Fruit fly (Drosophila melanogaster) whole organism, embryonic: ENCODE data around the gene Sirt4.

Experiments
- Abd-B ChIP-seq: fragments of 200-800 bp; sonication (Bioruptor generic); optimal IDR thresholded peaks from 2 replicates; lab custom pipeline; 2018; ENCODE audit warnings: missing biosample characterization, mild to moderate bottlenecking, missing genetic modification characterization, moderate library complexity
- CG10321 ChIP-seq: fragments of 200-800 bp; sonication (Bioruptor generic); IDR thresholded peaks from 2 replicates; pipeline ENCODE4 v1.3.6; 2022; ENCODE audit warnings: missing biosample characterization, missing genetic modification characterization
- CG10959 ChIP-seq: fragments of 200-800 bp; sonication (Bioruptor generic); IDR thresholded peaks from 2 replicates; pipeline ENCODE4 v1.3.6; 2022; ENCODE audit warnings: missing biosample characterization, missing genetic modification characterization
- CG11085 ChIP-seq: fragments of 200-800 bp; sonication (Bioruptor generic); IDR thresholded peaks from 2 replicates; pipeline ENCODE4 v1.3.6; 2022; ENCODE audit warnings: missing biosample characterization, missing genetic modification characterization
- CG12155 ChIP-seq: fragments of 200-800 bp; sonication (Bioruptor generic); optimal IDR thresholded peaks from 3 replicates; lab custom pipeline; 2016; ENCODE audit warnings: missing biosample characterization, missing genetic modification characterization
- CG12769 ChIP-seq: fragments of 200-800 bp; sonication (Bioruptor generic); optimal IDR thresholded peaks from 2 replicates; lab custom pipeline; 2019; ENCODE audit warnings: missing biosample characterization, mild to moderate bottlenecking, missing genetic modification characterization, moderate library complexity
- CG12942 ChIP-seq: fragments of 200-800 bp; sonication (Bioruptor generic); optimal IDR thresholded peaks from 3 replicates; lab custom pipeline; 2016; ENCODE audit warnings: missing biosample characterization, missing genetic modification characterization
- CG15011 ChIP-seq: fragments of 200-800 bp; sonication (Bioruptor generic); optimal IDR thresholded peaks from 3 replicates; lab custom pipeline; 2018; ENCODE audit warnings: missing biosample characterization, mild to moderate bottlenecking, missing genetic modification characterization
- CG17612 ChIP-seq: fragments of 200-800 bp; sonication (Bioruptor generic); IDR thresholded peaks from 2 replicates; pipeline ENCODE4 v1.3.6; 2022; ENCODE audit warnings: missing biosample characterization, missing genetic modification characterization
- CG17829 ChIP-seq: fragments of 200-800 bp; optimal IDR thresholded peaks from 2 replicates; lab custom pipeline; 2019; ENCODE audit warnings: missing biosample characterization, mild to moderate bottlenecking, missing genetic modification characterization, moderate library complexity
- CG2875 ChIP-seq: fragments of 200-800 bp; sonication (Bioruptor generic); optimal IDR thresholded peaks from 2 replicates; lab custom pipeline; 2017; ENCODE audit warnings: missing biosample characterization, mild to moderate bottlenecking, missing genetic modification characterization, missing genetic modification reagents
- CG31224 ChIP-seq: fragments of 200-800 bp; sonication (Bioruptor generic); IDR thresholded peaks from 2 replicates; pipeline ENCODE4 v1.3.6; 2022; ENCODE audit warnings: missing biosample characterization, missing genetic modification characterization
- CG31365 ChIP-seq: fragments of 200-800 bp; sonication (Bioruptor generic); optimal IDR thresholded peaks from 2 replicates; lab custom pipeline; 2018; ENCODE audit warnings: missing biosample characterization, mild to moderate bottlenecking, missing genetic modification characterization
- CG3163 ChIP-seq: fragments of 200-800 bp; sonication (Bioruptor generic); optimal IDR thresholded peaks from 3 replicates; lab custom pipeline; 2016; ENCODE audit warnings: missing biosample characterization, missing genetic modification characterization
- CG4282 ChIP-seq: fragments of 200-800 bp; sonication (Bioruptor generic); optimal IDR thresholded peaks from 2 replicates; lab custom pipeline; 2016; ENCODE audit warnings: missing biosample characterization, missing genetic modification characterization
- CG43689 ChIP-seq: fragments of 200-800 bp; sonication (Bioruptor generic); IDR thresholded peaks from 2 replicates; pipeline ENCODE4 v1.3.6; 2022; ENCODE audit warnings: missing biosample characterization, missing genetic modification characterization
- CG5953 ChIP-seq: fragments of 200-800 bp; sonication (Bioruptor generic); IDR thresholded peaks from 2 replicates; pipeline ENCODE4 v1.3.6; 2022; ENCODE audit warnings: missing biosample characterization, missing genetic modification characterization
- CG6175 ChIP-seq: fragments of 200-800 bp; sonication (Bioruptor generic); IDR thresholded peaks from 3 replicates; pipeline ENCODE4 v1.3.6; 2022; ENCODE audit warnings: missing biosample characterization, missing genetic modification characterization
- CG7271 ChIP-seq: fragments of 200-800 bp; sonication (Bioruptor generic); optimal IDR thresholded peaks from 2 replicates; lab custom pipeline; 2018; ENCODE audit warnings: missing biosample characterization, mild to moderate bottlenecking, missing genetic modification characterization, moderate library complexity
- CG7928 ChIP-seq: fragments of 200-800 bp; sonication (Bioruptor generic); optimal IDR thresholded peaks from 2 replicates; lab custom pipeline; 2017; ENCODE audit warnings: missing biosample characterization, mild to moderate bottlenecking, missing genetic modification characterization
- CG7987 ChIP-seq: fragments of 200-800 bp; sonication (Bioruptor generic); optimal IDR thresholded peaks from 2 replicates; lab custom pipeline; 2018; ENCODE audit warnings: missing biosample characterization, mild to moderate bottlenecking, missing genetic modification characterization, moderate library complexity
- CG8924 ChIP-seq: fragments of 200-800 bp; optimal IDR thresholded peaks from 3 replicates; lab custom pipeline; 2019; ENCODE audit warnings: missing biosample characterization, mild to moderate bottlenecking, missing genetic modification characterization, moderate library complexity
- CrebB ChIP-seq: fragments of 200-800 bp; sonication (Bioruptor generic); optimal IDR thresholded peaks from 3 replicates; lab custom pipeline; 2018; ENCODE audit warnings: missing biosample characterization, mild to moderate bottlenecking, missing genetic modification characterization
- Dfd ChIP-seq, 2 experiments: fragments of >200 bp; optimal IDR thresholded peaks; 2 replicates each; lab custom pipeline; 2017; ENCODE audit warnings: missing biosample characterization in 2 of 2, missing genetic modification characterization in 2 of 2
- E2f2 ChIP-seq: fragments of 200-800 bp; sonication (Bioruptor generic); IDR thresholded peaks from 2 replicates; pipeline ENCODE4 v1.3.6; 2022; ENCODE audit warnings: missing biosample characterization, missing genetic modification characterization
- HHEX ChIP-seq: fragments of 200-800 bp; sonication (Bioruptor generic); optimal IDR thresholded peaks from 3 replicates; lab custom pipeline; 2017; ENCODE audit warnings: missing biosample characterization, mild to moderate bottlenecking, missing genetic modification characterization, missing genetic modification reagents
- HLH3B ChIP-seq: fragments of 200-800 bp; sonication (Bioruptor generic); IDR thresholded peaks from 2 replicates; pipeline ENCODE4 v1.3.6; 2022; ENCODE audit warnings: missing biosample characterization, missing genetic modification characterization
- Hmx ChIP-seq: fragments of 200-800 bp; sonication (Bioruptor generic); optimal IDR thresholded peaks from 2 replicates; lab custom pipeline; 2016; ENCODE audit warnings: missing biosample characterization, missing genetic modification characterization
- Max ChIP-seq: fragments of 200-800 bp; sonication (Bioruptor generic); optimal IDR thresholded peaks from 2 replicates; lab custom pipeline; 2016; ENCODE audit warnings: missing biosample characterization, mild to moderate bottlenecking, missing genetic modification characterization
- Mrtf ChIP-seq: fragments of 200-800 bp; sonication (Bioruptor generic); IDR thresholded peaks from 3 replicates; pipeline ENCODE4 v1.3.6; 2022; ENCODE audit warnings: missing biosample characterization, missing genetic modification characterization
- Poxn ChIP-seq: fragments of 200-800 bp; sonication (Bioruptor generic); IDR thresholded peaks from 2 replicates; pipeline ENCODE4 v1.3.6; 2022; ENCODE audit warnings: missing biosample characterization, missing genetic modification characterization
- Xrp1 ChIP-seq: fragments of 200-800 bp; sonication (Bioruptor generic); IDR thresholded peaks from 2 replicates; pipeline ENCODE4 v1.3.6; 2022; ENCODE audit warnings: missing biosample characterization, missing genetic modification characterization
- YL-1 ChIP-seq: fragments of 200-800 bp; sonication (Bioruptor generic); optimal IDR thresholded peaks from 3 replicates; lab custom pipeline; 2017; ENCODE audit warnings: missing biosample characterization, mild to moderate bottlenecking, missing genetic modification characterization
- ab ChIP-seq: fragments of 200-800 bp; sonication (Bioruptor generic); optimal IDR thresholded peaks from 2 replicates; lab custom pipeline; 2016; ENCODE audit warnings: missing biosample characterization, missing genetic modification characterization
- ash1 ChIP-seq: fragments of 200-800 bp; sonication (Bioruptor generic); optimal IDR thresholded peaks from 2 replicates; lab custom pipeline; 2018; ENCODE audit warnings: missing biosample characterization, mild to moderate bottlenecking, missing genetic modification characterization
- ato ChIP-seq: fragments of 200-800 bp; sonication (Bioruptor generic); IDR thresholded peaks from 2 replicates; pipeline ENCODE4 v1.3.6; 2022; ENCODE audit warnings: missing biosample characterization, missing genetic modification characterization; ENCODE audit not compliant: partially characterized antibody
- bigmax ChIP-seq: fragments of 200-800 bp; sonication (Bioruptor generic); optimal IDR thresholded peaks from 2 replicates; lab custom pipeline; 2018; ENCODE audit warnings: missing biosample characterization, mild to moderate bottlenecking, missing genetic modification characterization
- dm ChIP-seq: fragments of 200-800 bp; sonication (Bioruptor generic); optimal IDR thresholded peaks from 3 replicates; lab custom pipeline; 2016; ENCODE audit warnings: missing biosample characterization, missing genetic modification characterization
- ems ChIP-seq: fragments of 200-800 bp; sonication (Bioruptor generic); optimal IDR thresholded peaks from 3 replicates; lab custom pipeline; 2016; ENCODE audit warnings: missing biosample characterization, missing genetic modification characterization
- esg ChIP-seq: fragments of 200-800 bp; sonication (Bioruptor generic); conservative IDR thresholded peaks from 2 replicates; pipeline ENCODE4 v1.3.6; 2022; ENCODE audit warnings: missing biosample characterization, missing genetic modification characterization
- gcm ChIP-seq: fragments of 200-800 bp; sonication (Bioruptor generic); optimal IDR thresholded peaks from 2 replicates; lab custom pipeline; 2019; ENCODE audit warnings: missing biosample characterization, mild to moderate bottlenecking, missing genetic modification characterization, moderate library complexity
- gro ChIP-seq: fragments of 200-800 bp; sonication (Bioruptor generic); optimal IDR thresholded peaks from 2 replicates; lab custom pipeline; 2016; ENCODE audit warnings: missing biosample characterization, missing genetic modification characterization
- otp ChIP-seq: fragments of 200-800 bp; sonication (Bioruptor generic); IDR thresholded peaks from 3 replicates; pipeline ENCODE4, ENCODE4 v1.3.6; 2022; ENCODE audit warnings: missing biosample characterization, missing genetic modification characterization
- rib ChIP-seq: fragments of 200-800 bp; sonication (Bioruptor generic); IDR thresholded peaks from 2 replicates; pipeline ENCODE4 v1.3.6; 2022; ENCODE audit warnings: missing biosample characterization, missing genetic modification characterization
- ro ChIP-seq: fragments of 200-800 bp; sonication (Bioruptor generic); IDR thresholded peaks from 2 replicates; pipeline ENCODE4 v1.3.6; 2022; ENCODE audit warnings: missing biosample characterization, missing genetic modification characterization
- row ChIP-seq: fragments of 200-800 bp; sonication (Bioruptor generic); IDR thresholded peaks from 3 replicates; pipeline ENCODE4 v1.3.6; 2022; ENCODE audit warnings: missing biosample characterization, missing genetic modification characterization
- scrt ChIP-seq: fragments of 200-800 bp; sonication (Bioruptor generic); optimal IDR thresholded peaks from 2 replicates; lab custom pipeline; 2018; ENCODE audit warnings: missing biosample characterization, mild to moderate bottlenecking, missing genetic modification characterization, moderate library complexity
- slp2 ChIP-seq: fragments of 200-800 bp; sonication (Bioruptor generic); optimal IDR thresholded peaks from 2 replicates; lab custom pipeline; 2016; ENCODE audit warnings: missing biosample characterization, missing genetic modification characterization
- tgo ChIP-seq: fragments of 200-800 bp; sonication (Bioruptor generic); IDR thresholded peaks from 3 replicates; pipeline ENCODE4 v1.3.6; 2022; ENCODE audit warnings: missing biosample characterization, missing genetic modification characterization
- tx ChIP-seq: fragments of 200-800 bp; sonication (Bioruptor generic); optimal IDR thresholded peaks from 2 replicates; lab custom pipeline; 2016; ENCODE audit warnings: missing biosample characterization, missing genetic modification characterization

Gene Sirt4

dm6 chrX:5677400-5678177 is 11.8 kb upstream of the Sirt4 start (continued):
- TF ChIP-seq ash1 (peak; percentile 91), ro (GFP tag; lab: Robert Waterston, UW) (no peak), tgo (GFP tag; lab: Robert Waterston, UW) (peak; percentile 62; the same call in 2 of the 3 replicates), Xrp1 (GFP tag; lab: Robert Waterston, UW) (peak; percentile 97), CG7271 (tag; lab: Kevin White, UChicago) (peak; percentile 82), CG6175 (GFP tag; lab: Robert Waterston, UW) (peak; percentile 86), Hmx (GFP tag; lab: Kevin White, UChicago) (no peak), CG17829 (tag; lab: Kevin White, UChicago) (peak; percentile 74), ab (no peak), dm (GFP tag; lab: Kevin White, UChicago) (peak; percentile 54), CG11085 (GFP tag; lab: Robert Waterston, UW) (peak; percentile 69; the same call in 1 of the 2 replicates), CG17612 (peak; percentile 78), CG8924 (tag; lab: Kevin White, UChicago) (peak; percentile 84), YL-1 (GFP tag; lab: Kevin White, UChicago) (peak; percentile 98), CG4282 (GFP tag; lab: Kevin White, UChicago) (peak; percentile 76), CG31224 (GFP tag; lab: Robert Waterston, UW) (peak; percentile 68), CG12942 (GFP tag; lab: Kevin White, UChicago) (peak; percentile 81), slp2 (GFP tag; lab: Kevin White, UChicago) (peak; percentile 85), HLH3B (GFP tag; lab: Robert Waterston, UW) (peak; percentile 89), otp (peak; percentile 94), row (GFP tag; lab: Robert Waterston, UW) (peak; percentile 73), CG12155 (peak; percentile 47), CG43689 (GFP tag; lab: Robert Waterston, UW) (peak; percentile 80), CG10959 (GFP tag; lab: Robert Waterston, UW) (peak; percentile 79), scrt (GFP tag; lab: Kevin White, UChicago) (peak; percentile 88), Dfd (GFP tag; optimal IDR thresholded peaks at IDR 0.05; lab: Kevin White, UChicago) (no peak), CG7987 (peak; percentile 99), bigmax (GFP tag; lab: Kevin White, UChicago) (peak; percentile 73), CG15011 (GFP tag; lab: Kevin White, UChicago) (peak; percentile 95), CG7928 (GFP tag; lab: Kevin White, UChicago) (peak; percentile 62), CrebB (tag; lab: Kevin White, UChicago) (peak; percentile 95), CG12769 (tag; lab: Kevin White, UChicago) (peak; percentile 94), gcm (GFP tag; lab: Kevin White, UChicago) (peak; percentile 92), CG31365 (tag; lab: Kevin White, UChicago) (peak; percentile 88), tx (GFP tag; lab: Kevin White, UChicago) (peak; percentile 72), CG10321 (GFP tag; lab: Robert Waterston, UW) (peak; percentile 79), CG5953 (GFP tag; lab: Robert Waterston, UW) (peak; percentile 91), Mrtf (GFP tag; lab: Robert Waterston, UW) (peak; percentile 72; the same call in 2 of the 3 replicates), ems (GFP tag; lab: Kevin White, UChicago) (peak; percentile 90), ato (GFP tag; lab: Robert Waterston, UW) (no peak), esg (GFP tag; lab: Robert Waterston, UW) (no peak), Poxn (GFP tag; lab: Robert Waterston, UW) (no peak; the same call in 1 of the 2 replicates), CG3163 (GFP tag; lab: Kevin White, UChicago) (peak; percentile 67), CG2875 (GFP tag; lab: Kevin White, UChicago) (peak; percentile 97), Abd-B (peak; percentile 38), E2f2 (GFP tag; lab: Robert Waterston, UW) (peak; percentile 71), gro (GFP tag; lab: Kevin White, UChicago) (peak; percentile 90), Max (peak; percentile 94), rib (peak; percentile 90), HHEX (GFP tag; lab: Kevin White, UChicago) (peak; percentile 96)
